Worm (Caenorhabditis elegans) whole organism, young adult: ENCODE data around the gene srab-2.

ENCODE experiments used
- F10E7.11 ChIP-seq: sonication (generic microtip); optimal IDR thresholded peaks from 2 replicates; lab custom pipeline; 2017; ENCODE audit warnings: mild to moderate bottlenecking, missing genetic modification characterization, moderate library complexity, missing compliant biosample characterization
- F49E8.2 ChIP-seq: sonication (generic microtip); optimal IDR thresholded peaks from 3 replicates; lab custom pipeline; 2017; ENCODE audit warnings: missing genetic modification characterization, mild to moderate bottlenecking, missing compliant biosample characterization, antibody characterized with exemption, moderate library complexity; ENCODE audit not compliant: insufficient read depth
- F52B5.7 ChIP-seq: sonication (generic microtip); optimal IDR thresholded peaks from 2 replicates; lab custom pipeline; 2016; ENCODE audit warnings: mild to moderate bottlenecking, missing genetic modification characterization, missing compliant biosample characterization
- F55B11.4 ChIP-seq: sonication (generic microtip); optimal IDR thresholded peaks from 2 replicates; lab custom pipeline; 2016; ENCODE audit warnings: missing compliant biosample characterization, missing genetic modification characterization, borderline replicate concordance; ENCODE audit not compliant: insufficient read depth
- F57C9.4 ChIP-seq: sonication (generic microtip); optimal IDR thresholded peaks from 2 replicates; lab custom pipeline; 2017; ENCODE audit warnings: mild to moderate bottlenecking, missing genetic modification characterization, missing compliant biosample characterization
- K11D2.4 ChIP-seq: fragments of 200-800 bp; sonication (Bioruptor generic); IDR thresholded peaks from 2 replicates; pipeline ENCODE4 v1.3.6; 2022; ENCODE audit warnings: missing genetic modification reagents, missing genetic modification characterization, missing compliant biosample characterization
- T07F8.4 ChIP-seq: sonication (generic microtip); optimal IDR thresholded peaks from 2 replicates; lab custom pipeline; 2016; ENCODE audit warnings: mild to moderate bottlenecking, missing genetic modification characterization, moderate library complexity, missing compliant biosample characterization
- Y53F4B.3 ChIP-seq: fragments of 200-800 bp; sonication (Bioruptor generic); IDR thresholded peaks from 2 replicates; pipeline ENCODE4 v1.3.6; 2022; ENCODE audit warnings: missing genetic modification reagents, missing genetic modification characterization, missing compliant biosample characterization
- Y53G8AR.9 ChIP-seq: fragments of 200-800 bp; sonication (Bioruptor generic); conservative IDR thresholded peaks from 2 replicates; pipeline ENCODE4 v1.3.6; 2022; ENCODE audit warnings: missing genetic modification reagents, missing genetic modification characterization, missing compliant biosample characterization
- Y95B8A.8 ChIP-seq: fragments of 200-800 bp; sonication (Bioruptor generic); IDR thresholded peaks from 2 replicates; pipeline ENCODE4 v1.3.6; 2022; ENCODE audit warnings: missing genetic modification reagents, missing genetic modification characterization, missing compliant biosample characterization
- ama-1 ChIP-seq, 3 experiments: fragments of 150-350 bp in 1 of 3; sonication (generic microtip) in 2 of 3; optimal IDR thresholded peaks; 2 replicates each; lab custom pipeline; 2014 to 2018; ENCODE audit warnings: missing biosample characterization in 2 of 3, missing genetic modification characterization in 2 of 3, missing genetic modification reagents in 2 of 3
- attf-5 ChIP-seq: fragments of 200-800 bp; sonication (Bioruptor generic); optimal IDR thresholded peaks from 2 replicates; lab custom pipeline; 2018; ENCODE audit warnings: mild to moderate bottlenecking, missing genetic modification characterization, missing compliant biosample characterization
- bed-2 ChIP-seq: fragments of 200-800 bp; sonication (Bioruptor generic); IDR thresholded peaks from 2 replicates; pipeline ENCODE4 v1.3.6; 2022; ENCODE audit warnings: missing genetic modification reagents, missing genetic modification characterization, missing compliant biosample characterization
- ccch-3 ChIP-seq: fragments of 200-800 bp; sonication (Bioruptor generic); optimal IDR thresholded peaks from 2 replicates; lab custom pipeline; 2018; ENCODE audit warnings: mild to moderate bottlenecking, missing genetic modification characterization, missing compliant biosample characterization
- cebp-1 ChIP-seq, 2 experiments: fragments of 200-800 bp in 1 of 2; sonication (Bioruptor generic) in 1 of 2; sonication (generic microtip) in 1 of 2; IDR thresholded peaks in 1 of 2; optimal IDR thresholded peaks in 1 of 2; 2 replicates each; pipeline versions ENCODE4 v1.3.6 to Lab custom; 2017 to 2022; ENCODE audit warnings: missing compliant biosample characterization in 2 of 2, missing genetic modification characterization in 2 of 2, mild to moderate bottlenecking in 1 of 2, missing genetic modification reagents in 1 of 2, moderate library complexity in 1 of 2
- ceh-58 ChIP-seq: fragments of 200-800 bp; sonication (Bioruptor generic); IDR thresholded peaks from 2 replicates; pipeline ENCODE4 v1.3.6; 2022; ENCODE audit warnings: missing genetic modification characterization, missing compliant biosample characterization
- dox-1 ChIP-seq: fragments of 200-800 bp; sonication (Bioruptor generic); IDR thresholded peaks from 2 replicates; pipeline ENCODE4 v1.3.6; 2022; ENCODE audit warnings: missing genetic modification reagents, missing genetic modification characterization, missing compliant biosample characterization
- dpff-1 ChIP-seq: sonication (generic microtip); optimal IDR thresholded peaks from 2 replicates; lab custom pipeline; 2017; ENCODE audit warnings: mild to moderate bottlenecking, missing genetic modification characterization, missing compliant biosample characterization
- dpl-1 ChIP-seq: fragments of 150-350 bp; optimal IDR thresholded peaks from 2 replicates; lab custom pipeline; 2014; ENCODE audit warnings: missing biosample characterization, missing genetic modification reagents, missing genetic modification characterization
- ekl-4 ChIP-seq: fragments of 200-800 bp; sonication (Bioruptor generic); IDR thresholded peaks from 2 replicates; pipeline ENCODE4 v1.3.6; 2022; ENCODE audit warnings: missing genetic modification reagents, missing genetic modification characterization, missing compliant biosample characterization
- him-1 ChIP-seq: sonication (generic microtip); optimal IDR thresholded peaks from 2 replicates; lab custom pipeline; 2016; ENCODE audit warnings: missing genotype, missing genetic modification reagents, missing genetic modification characterization, missing compliant biosample characterization
- hlh-12 ChIP-seq: sonication (generic microtip); optimal IDR thresholded peaks from 2 replicates; lab custom pipeline; 2016; ENCODE audit warnings: missing genetic modification characterization, missing compliant biosample characterization
- hmg-1.2 ChIP-seq: fragments of 200-800 bp; sonication (Bioruptor generic); IDR thresholded peaks from 2 replicates; pipeline ENCODE4 v1.3.6; 2022; ENCODE audit warnings: missing genetic modification reagents, missing genetic modification characterization, missing compliant biosample characterization
- let-526 ChIP-seq: fragments of 200-800 bp; sonication (Bioruptor generic); IDR thresholded peaks from 2 replicates; pipeline ENCODE4 v1.3.6; 2022; ENCODE audit warnings: missing genetic modification reagents, missing genetic modification characterization, missing compliant biosample characterization
- lin-26 ChIP-seq: fragments of 200-800 bp; sonication (Bioruptor generic); IDR thresholded peaks from 2 replicates; pipeline ENCODE4 v1.3.6; 2022; ENCODE audit warnings: missing genetic modification reagents, missing genetic modification characterization, missing compliant biosample characterization
- lsy-27 ChIP-seq: sonication (generic microtip); optimal IDR thresholded peaks from 2 replicates; lab custom pipeline; 2017; ENCODE audit warnings: missing genetic modification characterization, mild to moderate bottlenecking, missing compliant biosample characterization, antibody characterized with exemption, missing genotype, borderline replicate concordance; ENCODE audit not compliant: insufficient read depth
- madf-6 ChIP-seq: fragments of 200-800 bp; sonication (Bioruptor generic); IDR thresholded peaks from 2 replicates; pipeline ENCODE4 v1.3.6; 2022; ENCODE audit warnings: missing genetic modification reagents, missing genetic modification characterization, missing compliant biosample characterization
- nhr-90 ChIP-seq: sonication (generic microtip); optimal IDR thresholded peaks from 2 replicates; lab custom pipeline; 2016; ENCODE audit warnings: missing genotype, mild to moderate bottlenecking, missing genetic modification characterization, missing compliant biosample characterization
- pbrm-1 ChIP-seq: fragments of 200-800 bp; sonication (Bioruptor generic); IDR thresholded peaks from 2 replicates; pipeline ENCODE4 v1.3.6; 2022; ENCODE audit warnings: missing genetic modification reagents, missing genetic modification characterization, missing compliant biosample characterization
- repo-1 ChIP-seq: sonication (generic microtip); optimal IDR thresholded peaks from 2 replicates; lab custom pipeline; 2017; ENCODE audit warnings: mild to moderate bottlenecking, missing genetic modification characterization, missing compliant biosample characterization
- rpc-1 ChIP-seq, 2 experiments: fragments of 150-350 bp in 1 of 2; sonication (generic microtip) in 1 of 2; optimal IDR thresholded peaks; 2 replicates each; lab custom pipeline; 2014 to 2018; ENCODE audit warnings: missing biosample characterization in 1 of 2, missing genetic modification characterization in 1 of 2, missing genetic modification reagents in 1 of 2, missing genotype in 1 of 2
- sdz-38 ChIP-seq: sonication (generic microtip); optimal IDR thresholded peaks from 2 replicates; lab custom pipeline; 2016; ENCODE audit warnings: missing genotype, missing genetic modification characterization, missing compliant biosample characterization
- snpc-4 ChIP-seq, 5 experiments: fragments of 150-350 bp in 1 of 5; sonication (generic microtip) in 4 of 5; optimal IDR thresholded peaks; 2 replicates each; lab custom pipeline; 2014 to 2018; ENCODE audit warnings: missing genetic modification characterization in 5 of 5, missing biosample characterization in 3 of 5, antibody characterized with exemption in 2 of 5, mild to moderate bottlenecking in 2 of 5, missing compliant biosample characterization in 2 of 5, missing genotype in 2 of 5, moderate library complexity in 2 of 5, missing genetic modification reagents in 1 of 5
- xnd-1 ChIP-seq: sonication (generic microtip); optimal IDR thresholded peaks from 2 replicates; lab custom pipeline; 2016; ENCODE audit warnings: missing genotype, missing genetic modification reagents, missing genetic modification characterization, missing compliant biosample characterization
- zfh-2 ChIP-seq: fragments of 200-800 bp; sonication (Bioruptor generic); conservative IDR thresholded peaks from 2 replicates; pipeline ENCODE4 v1.3.6; 2022; ENCODE audit warnings: missing genetic modification reagents, missing genetic modification characterization, missing compliant biosample characterization
- zim-3 ChIP-seq: sonication (generic microtip); optimal IDR thresholded peaks from 2 replicates; lab custom pipeline; 2017; ENCODE audit warnings: mild to moderate bottlenecking, missing genetic modification characterization, moderate library complexity, missing compliant biosample characterization
- ztf-26 ChIP-seq: sonication (generic microtip); optimal IDR thresholded peaks from 2 replicates; lab custom pipeline; 2017; ENCODE audit warnings: missing genetic modification characterization, missing compliant biosample characterization

Gene srab-2

ce11 chrV:5137919-5138318 lies 33.1 kb upstream of the srab-2 start, which contains the start of gene F14F9.3:
F14F9.3 (plus strand) TSS chrV:5138219.
- TF ChIP-seq Y53G8AR.9 (GFP tag; lab: Robert Waterston, UW) (no peak), lsy-27 (tag; lab: Kevin White, UChicago) (no peak), him-1 (tag; lab: Kevin White, UChicago) (no peak), T07F8.4 (tag; lab: Kevin White, UChicago) (no peak), nhr-90 (tag; lab: Kevin White, UChicago) (no peak), ama-1 (optimal IDR thresholded peaks at IDR 0.05; lab: Kevin White, UChicago) (no peak), ama-1 (GFP tag; optimal IDR thresholded peaks at IDR 0.05; lab: Kevin White, UChicago) (no peak), madf-6 (GFP tag; lab: Robert Waterston, UW) (no peak), F10E7.11 (tag; lab: Kevin White, UChicago) (no peak), F55B11.4 (tag; lab: Kevin White, UChicago) (no peak), F52B5.7 (no peak), bed-2 (no peak), F57C9.4 (tag; lab: Kevin White, UChicago) (no peak), hmg-1.2 (GFP tag; lab: Robert Waterston, UW) (no peak), repo-1 (tag; lab: Kevin White, UChicago) (no peak), snpc-4 (GFP tag; optimal IDR thresholded peaks at IDR 0.05; lab: Kevin White, UChicago) (no peak), snpc-4 (tag; optimal IDR thresholded peaks at IDR 0.05; lab: Kevin White, UChicago) (no peak), Y95B8A.8 (GFP tag; lab: Robert Waterston, UW) (no peak), K11D2.4 (no peak)

- TF ChIP-seq dpl-1: no peak
- TF ChIP-seq ekl-4 (GFP tag; lab: Robert Waterston, UW): no peak
- no peak for TF ChIP-seq rpc-1 (optimal IDR thresholded peaks at IDR 0.05; lab: Kevin White, UChicago)
- no peak for TF ChIP-seq rpc-1 (tag; optimal IDR thresholded peaks at IDR 0.05; lab: Kevin White, UChicago)
- no peak for TF ChIP-seq zim-3
- no peak for TF ChIP-seq lin-26 (GFP tag; lab: Robert Waterston, UW)
- no peak for TF ChIP-seq dox-1
- no peak for TF ChIP-seq F49E8.2 (tag; lab: Kevin White, UChicago)
- no peak for TF ChIP-seq pbrm-1 (GFP tag; lab: Robert Waterston, UW)
- TF ChIP-seq Y53F4B.3 (GFP tag; lab: Robert Waterston, UW): no peak
- TF ChIP-seq ztf-26 (tag; lab: Kevin White, UChicago): no peak
- TF ChIP-seq snpc-4 (GFP tag; optimal IDR thresholded peaks at IDR 0.05; lab: Kevin White, UChicago): no peak
- no peak for TF ChIP-seq snpc-4 (tag; optimal IDR thresholded peaks at IDR 0.05; lab: Kevin White, UChicago)
- no peak for TF ChIP-seq F52B5.7
- TF ChIP-seq xnd-1 (tag; lab: Kevin White, UChicago): no peak
These were observed 27.6 kb upstream of the srab-2 start, which contains the start of gene F14F9.4 for ce11 chrV:5132441-5132840. F14F9.4 (plus strand) TSS chrV:5132741.

ce11 chrV:5131380-5131779 lies 26.5 kb upstream of the srab-2 start:
- TF ChIP-seq cebp-1 (GFP tag; IDR thresholded peaks at IDR 0.05; lab: Robert Waterston, UW) (peak; percentile 97), cebp-1 (tag; optimal IDR thresholded peaks at IDR 0.05; lab: Kevin White, UChicago) (peak; percentile 99), pbrm-1 (GFP tag; lab: Robert Waterston, UW) (no peak), attf-5 (peak; percentile 44)

- TF ChIP-seq zfh-2 (GFP tag; lab: Robert Waterston, UW) (no peak), hlh-12 (tag; lab: Kevin White, UChicago) (no peak), F49E8.2 (tag; lab: Kevin White, UChicago) (no peak), sdz-38 (tag; lab: Kevin White, UChicago) (no peak), dpff-1 (tag; lab: Kevin White, UChicago) (no peak), ceh-58 (GFP tag; lab: Robert Waterston, UW) (no peak), ccch-3 (GFP tag; lab: Kevin White, UChicago) (no peak), let-526 (no peak)
These were observed 25.2 kb upstream of the srab-2 start, which contains the start of gene F14F9.8 for ce11 chrV:5130018-5130417. F14F9.8 (plus strand) TSS chrV:5130318.
